Worm (Caenorhabditis elegans) whole organism, young adult: ENCODE measurements around the gene T01B7.5.

ENCODE experiments used
- B0336.3 ChIP-seq: fragments of 200-800 bp; sonication (Bioruptor generic); IDR thresholded peaks from 2 replicates; pipeline ENCODE4 v1.3.6; 2022; ENCODE audit warnings: missing genetic modification characterization, missing compliant biosample characterization
- C06A6.2 ChIP-seq: fragments of 200-800 bp; sonication (Bioruptor generic); conservative IDR thresholded peaks from 2 replicates; pipeline ENCODE4 v1.3.6; 2022; ENCODE audit warnings: missing genetic modification characterization, missing compliant biosample characterization
- F23B12.7 ChIP-seq: sonication (generic microtip); optimal IDR thresholded peaks from 2 replicates; lab custom pipeline; 2017; ENCODE audit warnings: missing genetic modification characterization, mild to moderate bottlenecking, missing compliant biosample characterization, antibody characterized with exemption, moderate library complexity; ENCODE audit not compliant: insufficient read depth
- F33H1.4 ChIP-seq: fragments of 200-800 bp; sonication (Bioruptor generic); IDR thresholded peaks from 2 replicates; pipeline ENCODE4 v1.3.6; 2022; ENCODE audit warnings: missing genetic modification reagents, missing genetic modification characterization, missing compliant biosample characterization
- Y79H2A.3 ChIP-seq: fragments of 200-800 bp; sonication (Bioruptor generic); conservative IDR thresholded peaks from 2 replicates; pipeline ENCODE4 v1.3.6; 2022; ENCODE audit warnings: missing genetic modification reagents, missing genetic modification characterization, missing compliant biosample characterization
- atf-7 ChIP-seq: sonication (generic microtip); optimal IDR thresholded peaks from 2 replicates; lab custom pipeline; 2017; ENCODE audit warnings: mild to moderate bottlenecking, missing genetic modification characterization, missing compliant biosample characterization
- attf-3 ChIP-seq: fragments of 200-800 bp; sonication (Bioruptor generic); conservative IDR thresholded peaks from 2 replicates; pipeline ENCODE4 v1.3.6; 2022; ENCODE audit warnings: missing genetic modification reagents, missing genetic modification characterization, missing compliant biosample characterization
- attf-6 ChIP-seq: fragments of 200-800 bp; sonication (Bioruptor generic); IDR thresholded peaks from 2 replicates; pipeline ENCODE4 v1.3.6; 2022; ENCODE audit warnings: missing genetic modification reagents, missing genetic modification characterization, missing compliant biosample characterization
- ceh-27 ChIP-seq: fragments of 200-800 bp; sonication (Bioruptor generic); optimal IDR thresholded peaks from 2 replicates; lab custom pipeline; 2018; ENCODE audit warnings: mild to moderate bottlenecking, missing genetic modification characterization, moderate library complexity, missing compliant biosample characterization
- ceh-40 ChIP-seq: fragments of 200-800 bp; sonication (Bioruptor generic); IDR thresholded peaks from 2 replicates; pipeline ENCODE4 v1.3.6; 2022; ENCODE audit warnings: missing genetic modification characterization, missing compliant biosample characterization
- dox-1 ChIP-seq: fragments of 200-800 bp; sonication (Bioruptor generic); IDR thresholded peaks from 2 replicates; pipeline ENCODE4 v1.3.6; 2022; ENCODE audit warnings: missing genetic modification reagents, missing genetic modification characterization, missing compliant biosample characterization
- egl-18 ChIP-seq: fragments of 200-800 bp; sonication (Bioruptor generic); IDR thresholded peaks from 2 replicates; pipeline ENCODE4 v1.3.6; 2022; ENCODE audit warnings: missing genetic modification reagents, missing genetic modification characterization, missing compliant biosample characterization
- him-1 ChIP-seq: sonication (generic microtip); optimal IDR thresholded peaks from 2 replicates; lab custom pipeline; 2016; ENCODE audit warnings: missing genotype, missing genetic modification reagents, missing genetic modification characterization, missing compliant biosample characterization
- hmg-1.2 ChIP-seq: fragments of 200-800 bp; sonication (Bioruptor generic); IDR thresholded peaks from 2 replicates; pipeline ENCODE4 v1.3.6; 2022; ENCODE audit warnings: missing genetic modification reagents, missing genetic modification characterization, missing compliant biosample characterization
- hmg-20 ChIP-seq: fragments of 200-800 bp; sonication (Bioruptor generic); IDR thresholded peaks from 2 replicates; pipeline ENCODE4 v1.3.6; 2022; ENCODE audit warnings: missing genetic modification reagents, missing genetic modification characterization, missing compliant biosample characterization
- let-607 ChIP-seq, 2 experiments: fragments of 200-800 bp in 1 of 2; sonication (Bioruptor generic) in 1 of 2; sonication (generic microtip) in 1 of 2; optimal IDR thresholded peaks; 2 replicates each; lab custom pipeline; 2016 to 2018; ENCODE audit warnings: mild to moderate bottlenecking in 2 of 2, missing compliant biosample characterization in 2 of 2, missing genetic modification characterization in 2 of 2, moderate library complexity in 2 of 2, missing genotype in 1 of 2
- lin-26 ChIP-seq: fragments of 200-800 bp; sonication (Bioruptor generic); IDR thresholded peaks from 2 replicates; pipeline ENCODE4 v1.3.6; 2022; ENCODE audit warnings: missing genetic modification reagents, missing genetic modification characterization, missing compliant biosample characterization
- madf-10 ChIP-seq: sonication (generic microtip); optimal IDR thresholded peaks from 2 replicates; lab custom pipeline; 2016; ENCODE audit warnings: mild to moderate bottlenecking, missing genetic modification characterization, missing compliant biosample characterization
- nfyb-1 ChIP-seq: fragments of 200-800 bp; sonication (Bioruptor generic); IDR thresholded peaks from 2 replicates; pipeline ENCODE4 v1.3.6; 2022; ENCODE audit warnings: missing genetic modification reagents, missing genetic modification characterization, missing compliant biosample characterization
- nhr-80 ChIP-seq: sonication (generic microtip); optimal IDR thresholded peaks from 2 replicates; lab custom pipeline; 2016; ENCODE audit warnings: missing genetic modification characterization, missing compliant biosample characterization
- rec-8 ChIP-seq, 2 experiments: sonication (generic microtip); optimal IDR thresholded peaks; 2 replicates each; lab custom pipeline; 2016; ENCODE audit warnings: mild to moderate bottlenecking in 2 of 2, missing genetic modification characterization in 2 of 2, missing genetic modification reagents in 2 of 2, missing genotype in 2 of 2, missing biosample characterization in 1 of 2, missing compliant biosample characterization in 1 of 2, moderate library complexity in 1 of 2
- sdz-38 ChIP-seq: sonication (generic microtip); optimal IDR thresholded peaks from 2 replicates; lab custom pipeline; 2016; ENCODE audit warnings: missing genotype, missing genetic modification characterization, missing compliant biosample characterization
- sea-2 ChIP-seq: fragments of 200-800 bp; sonication (Bioruptor generic); IDR thresholded peaks from 2 replicates; pipeline ENCODE4 v1.3.6; 2022; ENCODE audit warnings: missing genetic modification characterization, missing compliant biosample characterization
- snpc-1.1 ChIP-seq: sonication (generic microtip); optimal IDR thresholded peaks from 2 replicates; lab custom pipeline; 2017; ENCODE audit warnings: missing genetic modification characterization, mild to moderate bottlenecking, missing compliant biosample characterization, antibody characterized with exemption, moderate library complexity, missing genotype, missing genetic modification reagents; ENCODE audit not compliant: insufficient read depth
- somi-1 ChIP-seq: fragments of 200-800 bp; sonication (Bioruptor generic); optimal IDR thresholded peaks from 2 replicates; lab custom pipeline; 2018; ENCODE audit warnings: mild to moderate bottlenecking, missing genetic modification characterization, missing compliant biosample characterization
- tbp1 ChIP-seq: fragments of 200-800 bp; sonication (Bioruptor generic); optimal IDR thresholded peaks from 2 replicates; lab custom pipeline; 2018; ENCODE audit warnings: mild to moderate bottlenecking, missing genetic modification characterization, missing compliant biosample characterization
- tlf-1 ChIP-seq: fragments of 200-800 bp; sonication (Bioruptor generic); optimal IDR thresholded peaks from 2 replicates; lab custom pipeline; 2018; ENCODE audit warnings: mild to moderate bottlenecking, missing genetic modification characterization, missing compliant biosample characterization
- zfh-2 ChIP-seq: fragments of 200-800 bp; sonication (Bioruptor generic); conservative IDR thresholded peaks from 2 replicates; pipeline ENCODE4 v1.3.6; 2022; ENCODE audit warnings: missing genetic modification reagents, missing genetic modification characterization, missing compliant biosample characterization
- ztf-22 ChIP-seq: fragments of 200-800 bp; sonication (Bioruptor generic); optimal IDR thresholded peaks from 2 replicates; lab custom pipeline; 2018; ENCODE audit warnings: mild to moderate bottlenecking, missing genetic modification characterization, moderate library complexity, missing compliant biosample characterization

The T01B7.5 gene

DNA sequence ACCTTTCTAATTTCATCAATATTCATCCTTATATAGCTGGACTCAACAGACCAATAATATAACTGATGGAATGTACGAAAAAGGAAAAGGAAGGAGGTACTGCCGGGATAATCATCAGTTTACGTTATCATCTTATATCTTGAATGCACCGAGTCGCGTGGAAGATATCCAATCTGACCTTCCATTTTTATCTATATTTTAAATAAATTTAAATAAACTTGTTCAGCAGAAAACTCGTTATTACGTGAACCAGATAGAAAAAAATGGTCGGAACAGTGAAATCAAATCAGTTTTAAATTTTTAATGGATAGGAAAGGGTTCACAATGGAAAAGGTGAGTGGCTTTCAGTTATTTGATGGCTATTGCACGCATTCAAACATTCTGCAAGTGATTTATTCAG lies 50.3 kb downstream of the T01B7.5 start, which contains the start of gene pah-1:
TSS of gene pah-1 (minus strand) at position 101 of the 400 bp plus-strand sequence.
- TF ChIP-seq him-1 (tag; lab: Kevin White, UChicago) = no peak
- TF ChIP-seq atf-7 (tag; lab: Kevin White, UChicago) = no peak
- no peak for TF ChIP-seq somi-1
- no peak for TF ChIP-seq ztf-22 (GFP tag; lab: Kevin White, UChicago)
- TF ChIP-seq tbp1 (GFP tag; lab: Kevin White, UChicago) = no peak
- no peak for TF ChIP-seq sea-2 (GFP tag; lab: Robert Waterston, UW)
- TF ChIP-seq madf-10 (tag; lab: Kevin White, UChicago) = no peak
- no peak for TF ChIP-seq rec-8 (tag; optimal IDR thresholded peaks at IDR 0.05; lab: Kevin White, UChicago)
- no peak for TF ChIP-seq nfyb-1 (GFP tag; lab: Robert Waterston, UW)
- TF ChIP-seq ceh-27 (GFP tag; lab: Kevin White, UChicago) = no peak
- no peak for TF ChIP-seq let-607 (tag; optimal IDR thresholded peaks at IDR 0.05; lab: Kevin White, UChicago)
- TF ChIP-seq B0336.3 (GFP tag; lab: Robert Waterston, UW) = no peak
- no peak for TF ChIP-seq zfh-2 (GFP tag; lab: Robert Waterston, UW)
- no peak for TF ChIP-seq sdz-38
- no peak for TF ChIP-seq ceh-40 (GFP tag; lab: Robert Waterston, UW)

DNA sequence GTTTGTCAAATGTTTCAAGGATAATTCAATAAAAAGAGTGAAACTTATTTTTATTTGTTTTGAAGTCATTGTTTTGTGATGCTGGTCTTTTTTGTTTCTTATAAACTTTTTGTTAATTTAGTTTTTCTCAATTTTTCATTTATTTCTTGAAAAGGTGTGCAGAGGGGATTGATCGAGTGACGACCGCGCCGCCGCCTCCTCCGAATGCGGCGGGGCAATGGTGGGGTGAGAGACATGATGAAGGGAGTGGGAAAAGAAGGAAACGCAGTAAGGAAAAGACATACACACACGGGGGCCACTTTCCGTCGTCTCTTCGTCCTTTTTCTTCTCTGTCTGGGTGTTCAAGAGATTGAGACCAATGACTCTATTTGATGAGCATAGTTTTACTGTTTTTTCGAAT lies 52.7 kb downstream of the T01B7.5 start:
- TF ChIP-seq hmg-20 (GFP tag; lab: Robert Waterston, UW) = no peak
- TF ChIP-seq attf-6 = no peak
- peak; percentile 41; the same call in 1 of the 2 replicates for TF ChIP-seq hmg-1.2 (GFP tag; lab: Robert Waterston, UW)
- TF ChIP-seq madf-10 (tag; lab: Kevin White, UChicago) = peak; percentile 8
- TF ChIP-seq Y79H2A.3 (GFP tag; lab: Robert Waterston, UW) = no peak
- 0 out of 2 replicates have a peak, but pooled peaks have one; percentile 29 for TF ChIP-seq dox-1 (GFP tag; lab: Robert Waterston, UW)
- peak; percentile 32 for TF ChIP-seq F23B12.7 (tag; lab: Kevin White, UChicago)
- TF ChIP-seq, all 124 proteins: peak for 4

DNA sequence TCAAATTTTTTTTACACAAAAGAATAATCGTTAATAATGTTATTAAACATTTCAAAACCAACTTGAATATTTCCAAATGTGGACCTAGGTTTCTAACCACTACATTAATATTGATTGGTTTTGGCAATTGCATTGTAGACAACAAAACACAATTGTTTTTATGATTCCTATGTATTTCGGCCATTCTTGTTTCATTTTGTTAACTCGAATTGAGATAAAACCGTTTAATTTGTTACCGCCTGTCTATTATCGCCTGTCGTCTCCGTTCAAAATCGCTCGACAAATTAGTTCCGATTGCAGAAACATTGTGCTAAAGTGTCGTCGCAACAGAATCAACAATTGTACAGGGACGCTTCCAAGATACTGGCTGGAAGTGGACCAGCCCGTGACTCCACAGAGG lies 54.0 kb downstream of the T01B7.5 start, which contains the start of gene let-19:
TSS of gene let-19 (plus strand) at position 301 of the 400 bp plus-strand sequence.
- TF ChIP-seq snpc-1.1 (tag; lab: Kevin White, UChicago) = no peak
- TF ChIP-seq tlf-1 (GFP tag; lab: Kevin White, UChicago) = no peak
- TF ChIP-seq him-1 (tag; lab: Kevin White, UChicago) = no peak
- TF ChIP-seq F33H1.4 = no peak
- no peak for TF ChIP-seq attf-3 (GFP tag; lab: Robert Waterston, UW)
- no peak for TF ChIP-seq dox-1 (GFP tag; lab: Robert Waterston, UW)
- TF ChIP-seq C06A6.2 (GFP tag; lab: Robert Waterston, UW) = no peak
- TF ChIP-seq egl-18 = no peak
- no peak for TF ChIP-seq nhr-80 (tag; lab: Kevin White, UChicago)
- no peak for TF ChIP-seq lin-26 (GFP tag; lab: Robert Waterston, UW)
